Fruit fly (Drosophila melanogaster) whole organism, embryonic: ENCODE data around the gene CG9586.
A peak's percentile ranks its signal among the peaks of the same experiment; 100 is the strongest.

ENCODE experiments used
- BEAF-32 ChIP-seq: fragments of 200-800 bp; sonication (Bioruptor generic); optimal IDR thresholded peaks from 3 replicates; lab custom pipeline; 2017; ENCODE audit warnings: missing biosample characterization, missing genetic modification characterization, mild to moderate bottlenecking, moderate library complexity, missing genetic modification reagents
- Bgb ChIP-seq: fragments of 200-800 bp; sonication (Bioruptor generic); IDR thresholded peaks from 2 replicates; pipeline ENCODE4 v1.3.6; 2022; ENCODE audit warnings: missing biosample characterization, missing genetic modification characterization; ENCODE audit not compliant: partially characterized antibody
- CG10462 ChIP-seq: fragments of 200-800 bp; sonication (Bioruptor generic); optimal IDR thresholded peaks from 2 replicates; lab custom pipeline; 2016; ENCODE audit warnings: missing biosample characterization, missing genetic modification characterization
- CG11398 ChIP-seq: fragments of 200-800 bp; sonication (Bioruptor generic); optimal IDR thresholded peaks from 2 replicates; lab custom pipeline; 2016; ENCODE audit warnings: missing biosample characterization, missing genetic modification characterization
- CG12219 ChIP-seq: fragments of 200-800 bp; sonication (Bioruptor generic); optimal IDR thresholded peaks from 3 replicates; lab custom pipeline; 2018; ENCODE audit warnings: missing biosample characterization, mild to moderate bottlenecking, missing genetic modification characterization
- CG12769 ChIP-seq: fragments of 200-800 bp; sonication (Bioruptor generic); optimal IDR thresholded peaks from 2 replicates; lab custom pipeline; 2019; ENCODE audit warnings: missing biosample characterization, mild to moderate bottlenecking, missing genetic modification characterization, moderate library complexity
- CG13296 ChIP-seq: fragments of 200-800 bp; sonication (Bioruptor generic); optimal IDR thresholded peaks from 3 replicates; lab custom pipeline; 2018; ENCODE audit warnings: missing biosample characterization, mild to moderate bottlenecking, missing genetic modification characterization
- CG15601 ChIP-seq: fragments of 200-800 bp; sonication (Bioruptor generic); optimal IDR thresholded peaks from 3 replicates; lab custom pipeline; 2019; ENCODE audit warnings: missing biosample characterization, mild to moderate bottlenecking, missing genetic modification characterization, moderate library complexity
- CG31365 ChIP-seq: fragments of 200-800 bp; sonication (Bioruptor generic); optimal IDR thresholded peaks from 2 replicates; lab custom pipeline; 2018; ENCODE audit warnings: missing biosample characterization, mild to moderate bottlenecking, missing genetic modification characterization
- CG6175 ChIP-seq: fragments of 200-800 bp; sonication (Bioruptor generic); IDR thresholded peaks from 3 replicates; pipeline ENCODE4 v1.3.6; 2022; ENCODE audit warnings: missing biosample characterization, missing genetic modification characterization
- CG6689 ChIP-seq: fragments of 200-800 bp; sonication (Bioruptor generic); IDR thresholded peaks from 2 replicates; pipeline ENCODE4 v1.3.6; 2022; ENCODE audit warnings: missing biosample characterization, missing genetic modification characterization
- CG7839 ChIP-seq: fragments of 200-800 bp; sonication (Bioruptor generic); optimal IDR thresholded peaks from 3 replicates; lab custom pipeline; 2018; ENCODE audit warnings: missing biosample characterization, mild to moderate bottlenecking, missing genetic modification characterization, moderate library complexity
- CG8281 ChIP-seq: fragments of 200-800 bp; sonication (Bioruptor generic); optimal IDR thresholded peaks from 2 replicates; lab custom pipeline; 2018; ENCODE audit warnings: missing biosample characterization, mild to moderate bottlenecking, missing genetic modification characterization, moderate library complexity
- CG8290 ChIP-seq, 3 experiments: fragments of 200-800 bp; sonication (Bioruptor generic); optimal IDR thresholded peaks; 2 replicates each; lab custom pipeline; 2016 to 2019; ENCODE audit warnings: missing biosample characterization in 3 of 3, missing genetic modification characterization in 3 of 3, mild to moderate bottlenecking in 2 of 3, moderate library complexity in 1 of 3
- CG9437 ChIP-seq: fragments of 200-800 bp; sonication (Bioruptor generic); optimal IDR thresholded peaks from 2 replicates; lab custom pipeline; 2018; ENCODE audit warnings: missing biosample characterization, mild to moderate bottlenecking, missing genetic modification characterization
- CkIIα-i1 ChIP-seq: fragments of 200-800 bp; sonication (Bioruptor generic); IDR thresholded peaks from 2 replicates; pipeline ENCODE4 v1.3.6; 2022; ENCODE audit warnings: missing biosample characterization, missing genetic modification characterization
- Dip2 ChIP-seq: fragments of 200-800 bp; sonication (Bioruptor generic); IDR thresholded peaks from 2 replicates; pipeline ENCODE4 v1.3.6; 2022; ENCODE audit warnings: missing biosample characterization, missing genetic modification characterization
- Ets65A ChIP-seq: fragments of 200-800 bp; sonication (Bioruptor generic); peaks from one replicate; lab custom pipeline; 2016; ENCODE audit warnings: missing biosample characterization, missing genetic modification characterization
- HLH4C ChIP-seq: fragments of 200-800 bp; sonication (Bioruptor generic); IDR thresholded peaks from 3 replicates; pipeline ENCODE4 v1.3.6; 2022; ENCODE audit warnings: missing biosample characterization, missing genetic modification characterization; ENCODE audit not compliant: partially characterized antibody
- Med ChIP-seq: fragments of 200-800 bp; sonication (Bioruptor generic); peaks from one replicate; lab custom pipeline; 2016; ENCODE audit warnings: missing biosample characterization, missing genetic modification characterization, mild to moderate bottlenecking, inconsistent platforms, moderate library complexity
- NC2β ChIP-seq: fragments of 200-800 bp; sonication (Bioruptor generic); optimal IDR thresholded peaks from 2 replicates; lab custom pipeline; 2016; ENCODE audit warnings: missing biosample characterization, missing genetic modification characterization
- ab ChIP-seq: fragments of 200-800 bp; sonication (Bioruptor generic); optimal IDR thresholded peaks from 2 replicates; lab custom pipeline; 2016; ENCODE audit warnings: missing biosample characterization, missing genetic modification characterization
- ac ChIP-seq: fragments of 200-800 bp; sonication (Bioruptor generic); optimal IDR thresholded peaks from 3 replicates; lab custom pipeline; 2017; ENCODE audit warnings: missing biosample characterization, mild to moderate bottlenecking, missing genetic modification characterization
- ash1 ChIP-seq: fragments of 200-800 bp; sonication (Bioruptor generic); optimal IDR thresholded peaks from 2 replicates; lab custom pipeline; 2018; ENCODE audit warnings: missing biosample characterization, mild to moderate bottlenecking, missing genetic modification characterization
- ato ChIP-seq: fragments of 200-800 bp; sonication (Bioruptor generic); IDR thresholded peaks from 2 replicates; pipeline ENCODE4 v1.3.6; 2022; ENCODE audit warnings: missing biosample characterization, missing genetic modification characterization; ENCODE audit not compliant: partially characterized antibody
- bcd ChIP-seq: fragments of 200-800 bp; sonication (Bioruptor generic); optimal IDR thresholded peaks from 2 replicates; lab custom pipeline; 2017; ENCODE audit warnings: missing biosample characterization, mild to moderate bottlenecking, missing genetic modification characterization
- da ChIP-seq: fragments of 200-800 bp; sonication (Bioruptor generic); optimal IDR thresholded peaks from 2 replicates; lab custom pipeline; 2016; ENCODE audit warnings: missing biosample characterization, missing genetic modification characterization
- gcm ChIP-seq: fragments of 200-800 bp; sonication (Bioruptor generic); optimal IDR thresholded peaks from 2 replicates; lab custom pipeline; 2019; ENCODE audit warnings: missing biosample characterization, mild to moderate bottlenecking, missing genetic modification characterization, moderate library complexity
- grn ChIP-seq: fragments of 200-800 bp; sonication (Bioruptor generic); optimal IDR thresholded peaks from 3 replicates; lab custom pipeline; 2017; ENCODE audit warnings: missing biosample characterization, missing genetic modification characterization
- insv ChIP-seq, 2 experiments: fragments of 200-800 bp; sonication (Bioruptor generic); optimal IDR thresholded peaks; 3 replicates each; lab custom pipeline; 2016 to 2018; ENCODE audit warnings: missing biosample characterization in 2 of 2, missing genetic modification characterization in 2 of 2
- jigr1 ChIP-seq: fragments of 200-800 bp; sonication (Bioruptor generic); IDR thresholded peaks from 3 replicates; pipeline ENCODE4 v1.3.6; 2022; ENCODE audit warnings: missing biosample characterization, missing genetic modification characterization
- kay ChIP-seq: fragments of 200-800 bp; sonication (Bioruptor generic); optimal IDR thresholded peaks from 2 replicates; lab custom pipeline; 2016; ENCODE audit warnings: missing biosample characterization, missing genetic modification characterization
- kni ChIP-seq: fragments of 200-800 bp; sonication (Bioruptor generic); optimal IDR thresholded peaks from 3 replicates; lab custom pipeline; 2017; ENCODE audit warnings: mild to moderate bottlenecking, missing biosample characterization, missing genetic modification reagents, missing genetic modification characterization
- lmd ChIP-seq: fragments of 200-800 bp; sonication (Bioruptor generic); IDR thresholded peaks from 2 replicates; pipeline ENCODE4 v1.3.6; 2022; ENCODE audit warnings: missing biosample characterization, missing genetic modification characterization
- maf-S ChIP-seq: fragments of 200-800 bp; sonication (Bioruptor generic); optimal IDR thresholded peaks from 2 replicates; lab custom pipeline; 2016; ENCODE audit warnings: missing biosample characterization, missing genetic modification characterization
- pum ChIP-seq: fragments of 200-800 bp; sonication (Bioruptor generic); optimal IDR thresholded peaks from 2 replicates; lab custom pipeline; 2016; ENCODE audit warnings: missing biosample characterization, missing genetic modification characterization
- sd ChIP-seq: fragments of 200-800 bp; sonication (Bioruptor generic); optimal IDR thresholded peaks from 3 replicates; lab custom pipeline; 2018; ENCODE audit warnings: missing biosample characterization, mild to moderate bottlenecking, missing genetic modification characterization, moderate library complexity
- slbo ChIP-seq: fragments of 200-800 bp; sonication (Bioruptor generic); IDR thresholded peaks from 2 replicates; pipeline ENCODE4 v1.3.6; 2022; ENCODE audit warnings: missing biosample characterization, missing genetic modification characterization
- sna ChIP-seq: fragments of 200-800 bp; sonication (Bioruptor generic); IDR thresholded peaks from 2 replicates; pipeline ENCODE4 v1.3.6; 2022; ENCODE audit warnings: missing biosample characterization, missing genetic modification characterization; ENCODE audit not compliant: partially characterized antibody
- tap ChIP-seq: fragments of 200-800 bp; optimal IDR thresholded peaks from 3 replicates; lab custom pipeline; 2019; ENCODE audit warnings: missing biosample characterization, mild to moderate bottlenecking, missing genetic modification characterization, moderate library complexity
- tll ChIP-seq, 2 experiments: fragments of 200-800 bp in 1 of 2; fragments of >200 bp in 1 of 2; sonication (Bioruptor generic) in 1 of 2; optimal IDR thresholded peaks; 2 replicates each; lab custom pipeline; 2017 to 2019; ENCODE audit warnings: missing biosample characterization in 2 of 2, missing genetic modification characterization in 2 of 2, mild to moderate bottlenecking in 1 of 2, moderate library complexity in 1 of 2
- trh ChIP-seq: fragments of 200-800 bp; sonication (Bioruptor generic); optimal IDR thresholded peaks from 2 replicates; lab custom pipeline; 2016; ENCODE audit warnings: missing biosample characterization, missing genetic modification characterization
- yki ChIP-seq: fragments of >200 bp; optimal IDR thresholded peaks from 3 replicates; lab custom pipeline; 2018

Gene CG9586

DNA sequence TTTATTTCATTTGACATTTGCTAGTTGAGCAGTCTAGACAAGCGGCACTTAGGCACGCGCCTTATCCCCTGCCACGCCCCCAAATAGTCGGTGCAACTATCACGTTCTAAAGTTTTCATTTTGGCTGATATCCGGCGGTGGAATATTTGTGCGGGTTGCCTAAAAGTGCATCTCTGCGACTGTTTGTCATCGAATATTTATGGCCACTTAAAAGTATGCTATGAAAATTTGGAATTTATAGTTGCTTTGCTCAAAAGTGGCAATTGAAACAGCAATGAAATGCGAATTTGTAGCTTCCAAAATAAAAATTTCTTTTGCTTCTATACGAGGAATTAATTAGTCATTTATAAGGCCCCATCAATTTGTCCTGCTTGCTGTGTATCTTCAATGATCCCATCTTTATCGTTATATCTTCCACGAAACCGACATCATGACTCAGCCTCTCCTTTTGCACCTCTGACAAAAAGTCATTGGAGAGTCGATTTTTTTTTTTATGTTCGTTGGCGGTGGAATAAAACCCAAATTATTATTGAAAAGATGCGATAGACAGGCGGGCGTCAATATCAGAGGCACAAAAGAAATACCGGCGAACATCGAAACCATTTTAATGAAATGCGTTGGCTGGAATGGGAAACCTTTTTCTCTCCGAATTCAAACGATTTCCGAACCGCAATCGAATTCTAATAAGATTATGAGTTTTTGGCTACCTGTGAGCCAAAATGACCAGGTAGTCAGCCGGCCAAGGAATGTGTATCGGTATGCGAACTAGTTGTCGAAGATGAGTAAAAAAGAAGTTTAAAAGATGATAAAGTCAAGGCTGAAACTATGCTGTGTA, 45.6 kb downstream of the CG9586 start (continued):
- TF ChIP-seq NC2β (GFP tag; lab: Kevin White, UChicago) (no peak), CG12219 (GFP tag; lab: Kevin White, UChicago) (no peak), tll (GFP tag; optimal IDR thresholded peaks at IDR 0.05; lab: Kevin White, UChicago) (peak in 1 of 2 experiments; percentile 44), lmd (GFP tag; lab: Robert Waterston, UW) (no peak), BEAF-32 (GFP tag; lab: Kevin White, UChicago) (no peak), yki (lab: Kevin White, UChicago) (no peak), jigr1 (GFP tag; lab: Robert Waterston, UW) (no peak), gcm (GFP tag; lab: Kevin White, UChicago) (no peak), Med (peak; percentile 38), maf-S (GFP tag; lab: Kevin White, UChicago) (no peak), CG9437 (no peak), CG31365 (tag; lab: Kevin White, UChicago) (no peak), CG12769 (tag; lab: Kevin White, UChicago) (peak; percentile 4), kay (GFP tag; lab: Kevin White, UChicago) (peak; percentile 3), tap (tag; lab: Kevin White, UChicago) (no peak), Dip2 (GFP tag; lab: Robert Waterston, UW) (no peak), ab (GFP tag; lab: Kevin White, UChicago) (no peak), grn (peak; percentile 51), CG10462 (GFP tag; lab: Kevin White, UChicago) (no peak), sd (tag; lab: Kevin White, UChicago) (peak; percentile 77), pum (no peak), CG8290 (GFP tag; optimal IDR thresholded peaks at IDR 0.05; lab: Kevin White, UChicago) (no peak), CG8290 (tag; optimal IDR thresholded peaks at IDR 0.05; lab: Kevin White, UChicago) (no peak), ash1 (GFP tag; lab: Kevin White, UChicago) (no peak), CG6689 (GFP tag; lab: Robert Waterston, UW) (no peak), da (GFP tag; lab: Kevin White, UChicago) (no peak), CG7839 (no peak), CG8281 (no peak), HLH4C (no peak), ato (GFP tag; lab: Robert Waterston, UW) (no peak), ac (GFP tag; lab: Kevin White, UChicago) (no peak), CkIIα-i1 (GFP tag; lab: Robert Waterston, UW) (no peak), slbo (GFP tag; lab: Robert Waterston, UW) (no peak), Bgb (no peak), CG11398 (GFP tag; lab: Kevin White, UChicago) (no peak), trh (GFP tag; lab: Kevin White, UChicago) (no peak), CG6175 (GFP tag; lab: Robert Waterston, UW) (no peak), bcd (GFP tag; lab: Kevin White, UChicago) (no peak), sna (no peak), CG13296 (GFP tag; lab: Kevin White, UChicago) (no peak), CG15601 (tag; lab: Kevin White, UChicago) (peak; percentile 88), Ets65A (GFP tag; lab: Kevin White, UChicago) (peak; percentile 42), insv (GFP tag; optimal IDR thresholded peaks at IDR 0.05; lab: Kevin White, UChicago) (peak in 1 of 2 experiments; percentile 89), kni (GFP tag; lab: Kevin White, UChicago) (peak; percentile 2)
